Worm (Caenorhabditis elegans): ENCODE data around the gene col-117.

Gene col-117

ce11 chrIV:8813614-8814013 lies 10.4 kb downstream of the col-117 start, which contains the start of gene exc-5:
Gene exc-5, minus strand, starts transcription at chrIV:8813670.
- no peak for TF ChIP-seq ces-1 (GFP tag; optimal IDR thresholded peaks at IDR 0.05)
- TF ChIP-seq ztf-11 (tag; optimal IDR thresholded peaks at IDR 0.05): no peak
- TF ChIP-seq nhr-237 (tag; optimal IDR thresholded peaks at IDR 0.05): no peak
- peak; percentile 8 for TF ChIP-seq nhr-11 (tag; optimal IDR thresholded peaks at IDR 0.05)
- TF ChIP-seq aha-1 (tag): peak; percentile 72

ce11 chrIV:8807327-8807726 lies 16.7 kb downstream of the col-117 start:
- TF ChIP-seq F26F4.8 (GFP tag; conservative IDR thresholded peaks at IDR 0.05) (no peak), attf-4 (tag; optimal IDR thresholded peaks at IDR 0.05) (no peak), nhr-237 (tag; optimal IDR thresholded peaks at IDR 0.05) (no peak), nhr-25 (tag; optimal IDR thresholded peaks at IDR 0.05; ENCODE audit: borderline replicate concordance, insufficient read depth) (no peak), dmd-9 (GFP tag; IDR thresholded peaks at IDR 0.05) (no peak), ceh-44 (GFP tag; IDR thresholded peaks at IDR 0.05) (no peak), dpl-1 (GFP tag; optimal IDR thresholded peaks at IDR 0.05) (no peak), daf-16 (GFP tag; optimal IDR thresholded peaks at IDR 0.05) (no peak), daf-16 (tag; optimal IDR thresholded peaks at IDR 0.05) (peak; percentile 51), ceh-20 (GFP tag; IDR thresholded peaks at IDR 0.05) (no peak), pqm-1 (tag; optimal IDR thresholded peaks at IDR 0.05) (peak; percentile 9), dve-1 (tag; optimal IDR thresholded peaks at IDR 0.05; ENCODE audit: insufficient read depth) (peak; percentile 48), pha-4 (GFP tag; IDR thresholded peaks at IDR 0.05) (no peak), pha-4 (tag; optimal IDR thresholded peaks at IDR 0.05) (no peak), daf-19 (GFP tag; conservative IDR thresholded peaks at IDR 0.05) (no peak), nhr-77 (tag; optimal IDR thresholded peaks at IDR 0.05) (no peak), unc-62 (GFP tag; optimal IDR thresholded peaks at IDR 0.05 in 1 of 2) (no peak), unc-62 (tag; optimal IDR thresholded peaks at IDR 0.05) (no peak), zfp-2 (tag; optimal IDR thresholded peaks at IDR 0.05) (no peak), madf-9 (GFP tag; conservative IDR thresholded peaks at IDR 0.05) (no peak), lir-3 (tag; optimal IDR thresholded peaks at IDR 0.05) (no peak), cey-2 (tag; optimal IDR thresholded peaks at IDR 0.05; ENCODE audit: borderline replicate concordance, insufficient read depth) (no peak), egl-43 (GFP tag; IDR thresholded peaks at IDR 0.05) (no peak), saeg-2 (GFP tag; IDR thresholded peaks at IDR 0.05) (no peak), tag-97 (GFP tag; IDR thresholded peaks at IDR 0.05) (no peak), mdl-1 (tag; optimal IDR thresholded peaks at IDR 0.05) (no peak), zfp-3 (GFP tag; conservative IDR thresholded peaks at IDR 0.05) (no peak), nhr-111 (GFP tag; optimal IDR thresholded peaks at IDR 0.05) (no peak), nhr-102 (tag; optimal IDR thresholded peaks at IDR 0.05) (no peak), F44E2.7 (GFP tag; IDR thresholded peaks at IDR 0.05) (no peak), spr-1 (tag; optimal IDR thresholded peaks at IDR 0.05) (no peak), F49E8.2 (tag; optimal IDR thresholded peaks at IDR 0.05; ENCODE audit: borderline replicate concordance) (no peak), F10B5.3 (tag; optimal IDR thresholded peaks at IDR 0.05) (no peak), nhr-28 (tag; optimal IDR thresholded peaks at IDR 0.05) (peak; percentile 1), aly-2 (tag; optimal IDR thresholded peaks at IDR 0.05) (no peak), lin-29 (GFP tag; IDR thresholded peaks at IDR 0.05) (no peak), ZK337.2 (GFP tag; IDR thresholded peaks at IDR 0.05) (no peak)

ce11 chrIV:8798255-8798654 lies 25.7 kb downstream of the col-117 start, which contains the start of gene clec-182:
Gene clec-182, minus strand, starts transcription at chrIV:8798355.
- TF ChIP-seq ctbp-1 (GFP tag; IDR thresholded peaks at IDR 0.05): no peak
- no peak for TF ChIP-seq ceh-20 (GFP tag; IDR thresholded peaks at IDR 0.05)
- no peak for TF ChIP-seq lin-39 (tag; optimal IDR thresholded peaks at IDR 0.05)
- TF ChIP-seq set-16 (GFP tag; IDR thresholded peaks at IDR 0.05): no peak
